Worm (Caenorhabditis elegans) whole organism, young adult: Measurements from ENCODE around the gene nol-56.

ENCODE experiments used
- Y53F4B.3 ChIP-seq: fragments of 200-800 bp; sonication (Bioruptor generic); IDR thresholded peaks from 2 replicates; pipeline ENCODE4 v1.3.6; 2022; ENCODE audit warnings: missing genetic modification reagents, missing genetic modification characterization, missing compliant biosample characterization
- ceh-100 ChIP-seq: fragments of 200-800 bp; sonication (Bioruptor generic); IDR thresholded peaks from 2 replicates; pipeline ENCODE4 v1.3.6; 2022; ENCODE audit warnings: missing genetic modification reagents, missing genetic modification characterization, missing compliant biosample characterization
- nhr-90 ChIP-seq: sonication (generic microtip); optimal IDR thresholded peaks from 2 replicates; lab custom pipeline; 2016; ENCODE audit warnings: missing genotype, mild to moderate bottlenecking, missing genetic modification characterization, missing compliant biosample characterization
- unc-130 ChIP-seq: sonication (generic microtip); optimal IDR thresholded peaks from 2 replicates; lab custom pipeline; 2016; ENCODE audit warnings: missing genetic modification reagents, missing genetic modification characterization, missing compliant biosample characterization
- unc-62 ChIP-seq: fragments of 150-350 bp; optimal IDR thresholded peaks from 2 replicates; lab custom pipeline; 2014; ENCODE audit warnings: missing biosample characterization, missing genetic modification reagents, missing genetic modification characterization
- ztf-28 ChIP-seq: fragments of 200-800 bp; sonication (Bioruptor generic); IDR thresholded peaks from 2 replicates; pipeline ENCODE4 v1.3.6; 2022; ENCODE audit warnings: missing genetic modification reagents, missing genetic modification characterization, missing compliant biosample characterization

DNA sequence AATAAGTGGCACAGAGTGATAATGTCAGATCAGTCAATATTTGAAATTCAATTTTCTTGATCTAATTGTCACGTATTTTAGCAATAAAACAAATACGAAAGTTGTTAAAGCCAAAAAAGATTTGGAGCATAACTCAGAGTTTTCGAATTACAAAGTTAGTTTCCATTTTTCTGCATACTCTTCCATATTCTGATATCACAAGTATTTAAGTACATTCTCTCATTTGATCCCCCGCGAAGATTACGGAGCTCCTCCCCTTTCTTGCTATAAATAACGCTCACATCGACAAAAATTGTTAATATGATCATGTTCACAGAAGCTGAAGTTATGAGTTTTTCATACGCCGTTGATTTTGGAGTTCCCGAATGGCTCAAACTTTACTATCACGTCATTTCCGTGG is 15.5 kb upstream of the nol-56 start, which contains the start of gene sri-20:
- TF ChIP-seq ceh-100, result no peak
- TF ChIP-seq ztf-28 (GFP tag; lab: Robert Waterston, UW), result no peak
- TF ChIP-seq unc-62 (GFP tag; lab: Kevin White, UChicago), result no peak
- TF ChIP-seq Y53F4B.3, result no peak
- TF ChIP-seq unc-130 (GFP tag; lab: Kevin White, UChicago), result no peak
- no peak for TF ChIP-seq nhr-90 (tag; lab: Kevin White, UChicago)
